Worm (Caenorhabditis elegans): ENCODE results near the gene penr-1.

The penr-1 gene

ce11 chrV:5273241-5273640 is 4.0 kb downstream of the penr-1 start:
- no peak for TF ChIP-seq nhr-25 (tag; optimal IDR thresholded peaks at IDR 0.05; ENCODE audit: borderline replicate concordance, insufficient read depth)
- peak; percentile 31 for TF ChIP-seq dve-1 (tag; optimal IDR thresholded peaks at IDR 0.05; ENCODE audit: insufficient read depth)
- TF ChIP-seq unc-62 (GFP tag; optimal IDR thresholded peaks at IDR 0.05 in 1 of 2), result peak in 1 of 2 experiments; percentile 44
- no peak for TF ChIP-seq unc-62 (tag; optimal IDR thresholded peaks at IDR 0.05)

- no peak for TF ChIP-seq madf-5 (GFP tag; IDR thresholded peaks at IDR 0.05)
- TF ChIP-seq ceh-28 (tag; optimal IDR thresholded peaks at IDR 0.05), result no peak
- TF ChIP-seq daf-19 (GFP tag; conservative IDR thresholded peaks at IDR 0.05), result no peak
- no peak for TF ChIP-seq ceh-62 (tag; optimal IDR thresholded peaks at IDR 0.05)
- TF ChIP-seq Y5F2A.4 (GFP tag; optimal IDR thresholded peaks at IDR 0.05), result no peak
Observed at ce11 chrV:5273770-5274169, 4.5 kb downstream of the penr-1 start, which contains the start of gene natc-2. TSS of gene natc-2 (plus strand) at chrV:5274070.

- TF ChIP-seq dve-1 (tag; optimal IDR thresholded peaks at IDR 0.05; ENCODE audit: insufficient read depth) (no peak), lin-13 (GFP tag; optimal IDR thresholded peaks at IDR 0.05) (no peak), php-3 (GFP tag; IDR thresholded peaks at IDR 0.05) (no peak), ceh-44 (GFP tag; IDR thresholded peaks at IDR 0.05) (no peak), lsy-2 (tag; optimal IDR thresholded peaks at IDR 0.05) (peak in 1 of 2 experiments; percentile 72), ctbp-1 (GFP tag; IDR thresholded peaks at IDR 0.05) (no peak), D1046.2 (GFP tag; IDR thresholded peaks at IDR 0.05) (no peak), mep-1 (tag; optimal IDR thresholded peaks at IDR 0.05) (peak; percentile 34), dpl-1 (GFP tag; optimal IDR thresholded peaks at IDR 0.05) (peak; percentile 66), ces-1 (GFP tag; optimal IDR thresholded peaks at IDR 0.05) (no peak), duxl-1 (tag; optimal IDR thresholded peaks at IDR 0.05; ENCODE audit: poor library complexity) (peak; percentile 30), hlh-11 (tag; optimal IDR thresholded peaks at IDR 0.05) (peak; percentile 36), hmg-1.1 (GFP tag; IDR thresholded peaks at IDR 0.05) (peak; percentile 35), dmd-8 (GFP tag; IDR thresholded peaks at IDR 0.05) (no peak), lin-38 (GFP tag; IDR thresholded peaks at IDR 0.05) (peak; percentile 77), F10B5.3 (tag; optimal IDR thresholded peaks at IDR 0.05) (no peak), spr-3 (GFP tag; optimal IDR thresholded peaks at IDR 0.05) (peak; percentile 33), nhr-10 (tag; optimal IDR thresholded peaks at IDR 0.05) (no peak), lin-1 (GFP tag; IDR thresholded peaks at IDR 0.05) (no peak), daf-19 (GFP tag; conservative IDR thresholded peaks at IDR 0.05) (no peak), F26F4.8 (GFP tag; conservative IDR thresholded peaks at IDR 0.05) (no peak), hlh-30 (tag; optimal IDR thresholded peaks at IDR 0.05; ENCODE audit: insufficient read depth) (peak; percentile 61), mdl-1 (tag; optimal IDR thresholded peaks at IDR 0.05) (peak in 1 of 2 experiments; percentile 34), F37D6.2 (tag; optimal IDR thresholded peaks at IDR 0.05) (peak; percentile 25), snpc-1.2 (GFP tag; IDR thresholded peaks at IDR 0.05) (no peak), nhr-6 (tag; optimal IDR thresholded peaks at IDR 0.05) (no peak), zfp-3 (GFP tag; conservative IDR thresholded peaks at IDR 0.05) (no peak), madf-9 (GFP tag; conservative IDR thresholded peaks at IDR 0.05) (no peak), dmd-6 (GFP tag; IDR thresholded peaks at IDR 0.05) (0 out of 2 replicates have a peak, but pooled peaks have one; percentile 37), dmd-9 (GFP tag; IDR thresholded peaks at IDR 0.05) (no peak), arid-1 (GFP tag; conservative IDR thresholded peaks at IDR 0.05) (no peak), T26A8.4 (GFP tag; IDR thresholded peaks at IDR 0.05) (peak; percentile 13; the same call in 1 of the 2 replicates), zip-2 (tag; optimal IDR thresholded peaks at IDR 0.05) (no peak), lin-39 (tag; optimal IDR thresholded peaks at IDR 0.05) (no peak), mes-2 (tag; optimal IDR thresholded peaks at IDR 0.05; ENCODE audit: poor library complexity, severe bottlenecking) (peak; percentile 70), rbr-2 (tag; optimal IDR thresholded peaks at IDR 0.05) (peak; percentile 46), F49E8.2 (tag; optimal IDR thresholded peaks at IDR 0.05; ENCODE audit: borderline replicate concordance) (no peak), ceh-20 (GFP tag; IDR thresholded peaks at IDR 0.05) (no peak), ceh-28 (tag; optimal IDR thresholded peaks at IDR 0.05) (no peak), egl-43 (GFP tag; IDR thresholded peaks at IDR 0.05) (peak; percentile 62; the same call in 1 of the 2 replicates)
Observed at ce11 chrV:5274974-5275373, 5.7 kb downstream of the penr-1 start.

Data from whole organism, L4 larva.